Worm (Caenorhabditis elegans) whole organism, midembryonic: ENCODE measurements around the gene ZK666.12.

ENCODE experiments used
- T22C8.4 ChIP-seq: fragments of 200-800 bp; sonication (Bioruptor generic); IDR thresholded peaks from 2 replicates; pipeline ENCODE4 v1.3.6; 2022; ENCODE audit warnings: missing genetic modification characterization, missing compliant biosample characterization
- cog-1 ChIP-seq: sonication (generic microtip); optimal IDR thresholded peaks from 2 replicates; lab custom pipeline; 2016; ENCODE audit warnings: missing genetic modification characterization, missing compliant biosample characterization
- flt-1 ChIP-seq: fragments of 200-800 bp; sonication (Bioruptor generic); IDR thresholded peaks from 2 replicates; pipeline ENCODE4 v1.3.6; 2022; ENCODE audit warnings: missing genetic modification characterization, missing compliant biosample characterization
- klf-2 ChIP-seq: fragments of 200-800 bp; sonication (Bioruptor generic); conservative IDR thresholded peaks from 2 replicates; pipeline ENCODE4 v1.3.6; 2022; ENCODE audit warnings: missing genetic modification reagents, missing genetic modification characterization, missing compliant biosample characterization
- ref-1 ChIP-seq: fragments of 200-800 bp; sonication (Bioruptor generic); conservative IDR thresholded peaks from 2 replicates; pipeline ENCODE4 v1.3.6; 2022; ENCODE audit warnings: missing genetic modification reagents, missing genetic modification characterization, missing compliant biosample characterization
- tab-1 ChIP-seq: fragments of 200-800 bp; sonication (Bioruptor generic); IDR thresholded peaks from 2 replicates; pipeline ENCODE4 v1.3.6; 2022; ENCODE audit warnings: missing genetic modification characterization, missing compliant biosample characterization
- ztf-23 ChIP-seq: fragments of 200-800 bp; sonication (Bioruptor generic); IDR thresholded peaks from 2 replicates; pipeline ENCODE4 v1.3.6; 2022; ENCODE audit warnings: missing genetic modification reagents, missing genetic modification characterization, missing compliant biosample characterization
- ztf-29 ChIP-seq: fragments of 200-800 bp; sonication (Bioruptor generic); IDR thresholded peaks from 2 replicates; pipeline ENCODE4 v1.3.6; 2022; ENCODE audit warnings: missing genetic modification reagents, missing genetic modification characterization, missing compliant biosample characterization

ce11 chrII:10501578-10501977 lies 5.6 kb downstream of the ZK666.12 start:
- TF ChIP-seq tab-1 (GFP tag; lab: Robert Waterston, UW) = no peak
- TF ChIP-seq flt-1 (GFP tag; lab: Robert Waterston, UW) = no peak
- no peak for TF ChIP-seq ztf-29 (GFP tag; lab: Robert Waterston, UW)
- TF ChIP-seq cog-1 (tag; lab: Kevin White, UChicago) = no peak
- TF ChIP-seq T22C8.4 (GFP tag; lab: Robert Waterston, UW) = no peak
- TF ChIP-seq ztf-23 (GFP tag; lab: Robert Waterston, UW) = no peak
- TF ChIP-seq klf-2 (GFP tag; lab: Robert Waterston, UW) = no peak
- no peak for TF ChIP-seq ref-1
